Worm (Caenorhabditis elegans): ENCODE measurements around the gene ntl-2.
A peak's percentile ranks its signal among the peaks of the same experiment; 100 is the strongest.

Gene ntl-2

DNA sequence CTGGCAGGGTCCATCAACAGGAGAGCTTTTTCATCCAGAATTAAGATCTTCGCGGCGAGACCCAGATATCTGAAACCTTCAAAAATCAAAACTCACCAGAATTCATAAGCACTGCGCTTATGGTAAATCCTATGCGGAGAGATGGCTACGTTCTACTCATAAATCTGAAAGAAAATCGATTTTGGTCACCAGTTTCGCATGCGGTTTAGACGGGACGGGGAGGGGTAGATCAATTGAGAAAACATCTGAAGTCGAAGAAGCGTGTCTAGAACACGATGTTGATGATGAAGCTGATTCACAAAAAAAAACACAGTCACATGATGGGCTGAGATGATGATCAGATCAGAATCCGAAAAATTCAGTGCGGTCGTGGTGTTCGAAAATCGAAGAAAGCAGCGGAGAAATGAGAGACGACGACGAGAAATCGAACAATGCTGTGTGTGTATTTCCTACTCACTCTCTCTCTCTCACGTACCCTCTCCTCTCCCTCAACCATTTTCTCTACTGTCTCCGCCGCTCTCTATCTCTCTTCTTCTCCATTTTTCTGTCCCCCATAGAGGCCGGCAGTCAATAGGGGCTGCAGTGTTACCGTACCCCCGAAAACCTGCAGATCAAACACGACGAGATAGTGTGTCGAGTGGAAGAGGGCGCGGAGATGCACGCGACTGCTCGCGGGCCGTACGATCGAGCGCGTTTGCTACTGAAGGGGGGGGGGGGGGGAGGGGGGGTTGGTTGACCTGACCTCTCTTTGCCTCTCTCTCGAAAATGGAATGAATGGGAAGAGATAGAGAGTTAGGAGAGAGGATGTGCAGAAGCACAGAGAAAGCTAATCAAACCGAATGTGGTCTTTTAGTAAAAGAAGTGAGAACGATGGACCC, at the start of gene ntl-2:
Gene ntl-2, minus strand, starts transcription at position 171 of the 878 bp plus-strand sequence.
- TF ChIP-seq pha-4 (tag; optimal IDR thresholded peaks at IDR 0.05), result peak; percentile 97
- no peak for TF ChIP-seq eor-1 (tag; optimal IDR thresholded peaks at IDR 0.05)
- TF ChIP-seq ceh-82 (tag; optimal IDR thresholded peaks at IDR 0.05), result peak; percentile 91
- peak; percentile 98 for TF ChIP-seq lin-15B (tag; optimal IDR thresholded peaks at IDR 0.05)
- peak; percentile 66 for TF ChIP-seq unc-62 (GFP tag; optimal IDR thresholded peaks at IDR 0.05)
- peak; percentile 61 for TF ChIP-seq nhr-11 (tag; optimal IDR thresholded peaks at IDR 0.05)
- no peak for TF ChIP-seq fkh-2 (tag; optimal IDR thresholded peaks at IDR 0.05)
- TF ChIP-seq nhr-237 (tag; optimal IDR thresholded peaks at IDR 0.05), result no peak
- TF ChIP-seq hmg-11 (tag; optimal IDR thresholded peaks at IDR 0.05), result peak; percentile 95
- peak; percentile 94 for TF ChIP-seq jun-1 (tag; optimal IDR thresholded peaks at IDR 0.05)
- TF ChIP-seq ceh-28 (tag; optimal IDR thresholded peaks at IDR 0.05), result peak; percentile 94
- TF ChIP-seq daf-12 (tag; optimal IDR thresholded peaks at IDR 0.05), result peak; percentile 29
- peak; percentile 64 for TF ChIP-seq zag-1 (tag; optimal IDR thresholded peaks at IDR 0.05)
- TF ChIP-seq nhr-43 (tag; optimal IDR thresholded peaks at IDR 0.05; ENCODE audit: poor library complexity, severe bottlenecking), result peak; percentile 87
- peak; percentile 87 for TF ChIP-seq mdl-1 (tag; optimal IDR thresholded peaks at IDR 0.05)
- TF ChIP-seq nhr-76 (tag; optimal IDR thresholded peaks at IDR 0.05), result peak; percentile 44
- peak; percentile 78 for TF ChIP-seq tbx-2 (tag; optimal IDR thresholded peaks at IDR 0.05)
- peak; percentile 64 for TF ChIP-seq fos-1 (tag; optimal IDR thresholded peaks at IDR 0.05)
- no peak for TF ChIP-seq sea-2 (GFP tag; optimal IDR thresholded peaks at IDR 0.05)
- peak; percentile 88 for TF ChIP-seq snpc-4 (tag; optimal IDR thresholded peaks at IDR 0.05)
- peak; percentile 79 for TF ChIP-seq lin-39 (tag; optimal IDR thresholded peaks at IDR 0.05)
- peak; percentile 99 for TF ChIP-seq nfya-1 (tag; optimal IDR thresholded peaks at IDR 0.05; ENCODE audit: insufficient read depth)
- TF ChIP-seq nhr-77 (tag; optimal IDR thresholded peaks at IDR 0.05), result peak; percentile 58
- peak; percentile 58 for TF ChIP-seq ztf-4 (tag; optimal IDR thresholded peaks at IDR 0.05)
- no peak for TF ChIP-seq nhr-67 (tag; optimal IDR thresholded peaks at IDR 0.05)
- peak; percentile 80 for TF ChIP-seq egl-27 (tag; optimal IDR thresholded peaks at IDR 0.05)
- no peak for TF ChIP-seq unc-39 (tag; optimal IDR thresholded peaks at IDR 0.05)
- TF ChIP-seq elt-2 (tag; optimal IDR thresholded peaks at IDR 0.05), result peak; percentile 98
- TF ChIP-seq nhr-23 (tag; optimal IDR thresholded peaks at IDR 0.05), result peak; percentile 94
- TF ChIP-seq pqm-1 (tag; optimal IDR thresholded peaks at IDR 0.05), result peak; percentile 85
- TF ChIP-seq elt-3 (tag; optimal IDR thresholded peaks at IDR 0.05), result peak in 1 of 3 experiments; percentile 23
- peak; percentile 79 for TF ChIP-seq egl-5 (tag; optimal IDR thresholded peaks at IDR 0.05)
- TF ChIP-seq lsy-12 (tag; optimal IDR thresholded peaks at IDR 0.05), result peak; percentile 96
- TF ChIP-seq nhr-25 (tag; optimal IDR thresholded peaks at IDR 0.05), result peak; percentile 97
- TF ChIP-seq mml-1 (tag; optimal IDR thresholded peaks at IDR 0.05), result no peak
- no peak for TF ChIP-seq nhr-12 (tag; optimal IDR thresholded peaks at IDR 0.05)
- TF ChIP-seq fkh-10 (GFP tag; optimal IDR thresholded peaks at IDR 0.05), result peak; percentile 67
- TF ChIP-seq skn-1 (tag; optimal IDR thresholded peaks at IDR 0.05), result peak; percentile 60
- TF ChIP-seq ceh-16 (tag; optimal IDR thresholded peaks at IDR 0.05), result no peak
- TF ChIP-seq ztf-11 (tag; optimal IDR thresholded peaks at IDR 0.05), result no peak
- peak; percentile 83 for TF ChIP-seq R02D3.7 (tag; optimal IDR thresholded peaks at IDR 0.05)
- TF ChIP-seq aly-2 (tag; optimal IDR thresholded peaks at IDR 0.05), result no peak
- TF ChIP-seq ceh-9 (tag; optimal IDR thresholded peaks at IDR 0.05), result no peak
- TF ChIP-seq elt-1 (tag; optimal IDR thresholded peaks at IDR 0.05), result peak; percentile 69
- peak; percentile 97 for TF ChIP-seq ZK546.5 (tag; optimal IDR thresholded peaks at IDR 0.05)
- TF ChIP-seq nhr-28 (tag; optimal IDR thresholded peaks at IDR 0.05), result no peak
- TF ChIP-seq ama-1 (optimal IDR thresholded peaks at IDR 0.05), result peak; percentile 79

Measured in whole organism, L3 larva.